Fruit fly (Drosophila melanogaster): ENCODE measurements around the gene HDAC11.

dm6 chr3R:24863894-24864293, 7.9 kb upstream of the HDAC11 start:
- TF ChIP-seq fd85E (GFP tag; optimal IDR thresholded peaks at IDR 0.05) (no peak), net (GFP tag; optimal IDR thresholded peaks at IDR 0.05) (no peak), Lpt (GFP tag; optimal IDR thresholded peaks at IDR 0.05) (no peak), Sox102F (GFP tag; optimal IDR thresholded peaks at IDR 0.05) (no peak), Eip93F (GFP tag; optimal IDR thresholded peaks at IDR 0.05) (no peak), CG8319 (GFP tag; optimal IDR thresholded peaks at IDR 0.05) (no peak), Hr4 (GFP tag; optimal IDR thresholded peaks at IDR 0.05) (no peak), Hr38 (GFP tag; optimal IDR thresholded peaks at IDR 0.05) (no peak), CG6792 (GFP tag; optimal IDR thresholded peaks at IDR 0.05) (no peak), CG9139 (GFP tag; optimal IDR thresholded peaks at IDR 0.05) (no peak), Eip78C (GFP tag) (no peak), ss (GFP tag; optimal IDR thresholded peaks at IDR 0.05) (no peak)
